Fruit fly (Drosophila melanogaster) whole organism: ENCODE data around the gene CG43137.

Experiments used
- CG8478 ChIP-seq: fragments of >200 bp; optimal IDR thresholded peaks from 2 replicates; lab custom pipeline; 2018; ENCODE audit warnings: inconsistent platforms
- Dll ChIP-seq: fragments of >200 bp; optimal IDR thresholded peaks from 2 replicates; lab custom pipeline; 2017
- EcR ChIP-seq, 2 experiments: fragments of >200 bp; optimal IDR thresholded peaks; 2 replicates each; lab custom pipeline; 2017; ENCODE audit warnings: missing biosample characterization in 2 of 2, missing genetic modification characterization in 2 of 2, missing genetic modification reagents in 2 of 2
- pan ChIP-seq: fragments of >200 bp; optimal IDR thresholded peaks from 2 replicates; lab custom pipeline; 2017
- psq ChIP-seq: fragments of >200 bp; optimal IDR thresholded peaks from 2 replicates; lab custom pipeline; 2017
- usp ChIP-seq: fragments of >200 bp; optimal IDR thresholded peaks from 2 replicates; lab custom pipeline; 2017; ENCODE audit warnings: missing biosample characterization, missing genetic modification characterization, mixed read lengths

dm6 chrX:5884887-5885286 is 19.9 kb upstream of the CG43137 start:
- TF ChIP-seq psq (lab: Kevin White, UChicago) (no peak), pan (lab: Kevin White, UChicago) (no peak), EcR (GFP tag; optimal IDR thresholded peaks at IDR 0.05; lab: Kevin White, UChicago) (no peak), CG8478 (lab: Kevin White, UChicago) (no peak), usp (GFP tag; lab: Kevin White, UChicago) (no peak), Dll (lab: Kevin White, UChicago) (no peak)
